Fruit fly (Drosophila melanogaster) whole organism, embryonic: ENCODE data around the gene dimm.

Source experiments
- Abd-B ChIP-seq: fragments of 200-800 bp; sonication (Bioruptor generic); optimal IDR thresholded peaks from 2 replicates; lab custom pipeline; 2018; ENCODE audit warnings: missing biosample characterization, mild to moderate bottlenecking, missing genetic modification characterization, moderate library complexity
- Atf-2 ChIP-seq: fragments of 200-800 bp; sonication (Bioruptor generic); optimal IDR thresholded peaks from 2 replicates; lab custom pipeline; 2016; ENCODE audit warnings: missing biosample characterization, missing genetic modification characterization
- CG10209 ChIP-seq: fragments of 200-800 bp; sonication (Bioruptor generic); optimal IDR thresholded peaks from 3 replicates; lab custom pipeline; 2017; ENCODE audit warnings: missing biosample characterization, mild to moderate bottlenecking, missing genetic modification characterization, missing genetic modification reagents
- CG10959 ChIP-seq: fragments of 200-800 bp; sonication (Bioruptor generic); IDR thresholded peaks from 2 replicates; pipeline ENCODE4 v1.3.6; 2022; ENCODE audit warnings: missing biosample characterization, missing genetic modification characterization
- CG11560 ChIP-seq: fragments of 200-800 bp; sonication (Bioruptor generic); IDR thresholded peaks from 3 replicates; pipeline ENCODE4 v1.3.6; 2022; ENCODE audit warnings: missing biosample characterization, missing genetic modification characterization
- CG12391 ChIP-seq: fragments of 200-800 bp; sonication (Bioruptor generic); optimal IDR thresholded peaks from 3 replicates; lab custom pipeline; 2018; ENCODE audit warnings: missing biosample characterization, mild to moderate bottlenecking, missing genetic modification characterization, moderate library complexity
- CG15514 ChIP-seq: fragments of 200-800 bp; sonication (Bioruptor generic); optimal IDR thresholded peaks from 3 replicates; lab custom pipeline; 2017; ENCODE audit warnings: missing biosample characterization, missing genetic modification characterization, mild to moderate bottlenecking, moderate library complexity, missing genetic modification reagents
- CG16779 ChIP-seq: fragments of 200-800 bp; sonication (Bioruptor generic); IDR thresholded peaks from 2 replicates; pipeline ENCODE4 v1.3.6; 2022; ENCODE audit warnings: missing biosample characterization, missing genetic modification characterization
- CG16863 ChIP-seq: fragments of 200-800 bp; sonication (Bioruptor generic); optimal IDR thresholded peaks from 3 replicates; lab custom pipeline; 2016; ENCODE audit warnings: missing biosample characterization, missing genetic modification characterization
- CG18599 ChIP-seq: fragments of 200-800 bp; sonication (Bioruptor generic); optimal IDR thresholded peaks from 3 replicates; lab custom pipeline; 2017; ENCODE audit warnings: missing biosample characterization, missing genetic modification characterization, mild to moderate bottlenecking, moderate library complexity, missing genetic modification reagents
- CG18764 ChIP-seq: fragments of 200-800 bp; sonication (Bioruptor generic); optimal IDR thresholded peaks from 3 replicates; lab custom pipeline; 2016; ENCODE audit warnings: missing biosample characterization, missing genetic modification characterization
- CG32767 ChIP-seq: fragments of 200-800 bp; sonication (Bioruptor generic); IDR thresholded peaks from 2 replicates; pipeline ENCODE4 v1.3.6; 2022; ENCODE audit warnings: missing biosample characterization, missing genetic modification characterization
- CG32772 ChIP-seq: fragments of 200-800 bp; sonication (Bioruptor generic); IDR thresholded peaks from 2 replicates; pipeline ENCODE4 v1.3.6; 2022; ENCODE audit warnings: missing biosample characterization, missing genetic modification characterization
- CG34376 ChIP-seq: fragments of 200-800 bp; sonication (Bioruptor generic); optimal IDR thresholded peaks from 2 replicates; lab custom pipeline; 2018; ENCODE audit warnings: missing biosample characterization, mild to moderate bottlenecking, missing genetic modification characterization
- CG6175 ChIP-seq: fragments of 200-800 bp; sonication (Bioruptor generic); IDR thresholded peaks from 3 replicates; pipeline ENCODE4 v1.3.6; 2022; ENCODE audit warnings: missing biosample characterization, missing genetic modification characterization
- CG6813 ChIP-seq: fragments of 200-800 bp; sonication (Bioruptor generic); optimal IDR thresholded peaks from 2 replicates; lab custom pipeline; 2017; ENCODE audit warnings: missing biosample characterization, missing genetic modification characterization, mild to moderate bottlenecking, moderate library complexity, missing genetic modification reagents
- CG7556 ChIP-seq: fragments of 200-800 bp; sonication (Bioruptor generic); optimal IDR thresholded peaks from 2 replicates; lab custom pipeline; 2017; ENCODE audit warnings: missing biosample characterization, mild to moderate bottlenecking, missing genetic modification characterization
- CG9609 ChIP-seq: fragments of 200-800 bp; sonication (Bioruptor generic); optimal IDR thresholded peaks from 3 replicates; lab custom pipeline; 2016; ENCODE audit warnings: missing biosample characterization, missing genetic modification characterization
- CG9932 ChIP-seq: fragments of 200-800 bp; sonication (Bioruptor generic); IDR thresholded peaks from 2 replicates; pipeline ENCODE4 v1.3.6; 2022; ENCODE audit warnings: missing biosample characterization, missing genetic modification characterization
- CkIIα-i1 ChIP-seq: fragments of 200-800 bp; sonication (Bioruptor generic); IDR thresholded peaks from 2 replicates; pipeline ENCODE4 v1.3.6; 2022; ENCODE audit warnings: missing biosample characterization, missing genetic modification characterization
- E2f1 ChIP-seq: fragments of 200-800 bp; sonication (Bioruptor generic); IDR thresholded peaks from 2 replicates; pipeline ENCODE4 v1.3.6; 2022; ENCODE audit warnings: missing biosample characterization, missing genetic modification characterization
- HLHmδ ChIP-seq: fragments of 200-800 bp; sonication (Bioruptor generic); optimal IDR thresholded peaks from 2 replicates; lab custom pipeline; 2018; ENCODE audit warnings: missing biosample characterization, mild to moderate bottlenecking, missing genetic modification characterization, moderate library complexity
- HmgD ChIP-seq: fragments of 200-800 bp; sonication (Bioruptor generic); optimal IDR thresholded peaks from 3 replicates; lab custom pipeline; 2016; ENCODE audit warnings: missing biosample characterization, missing genetic modification characterization
- HmgZ ChIP-seq: fragments of 200-800 bp; sonication (Bioruptor generic); optimal IDR thresholded peaks from 2 replicates; lab custom pipeline; 2018; ENCODE audit warnings: missing biosample characterization, mild to moderate bottlenecking, missing genetic modification characterization
- MTF-1 ChIP-seq: fragments of 200-800 bp; sonication (Bioruptor generic); optimal IDR thresholded peaks from 2 replicates; lab custom pipeline; 2018; ENCODE audit warnings: missing biosample characterization, mild to moderate bottlenecking, missing genetic modification characterization, borderline replicate concordance
- PHDP ChIP-seq: fragments of 200-800 bp; sonication (Bioruptor generic); optimal IDR thresholded peaks from 3 replicates; lab custom pipeline; 2018; ENCODE audit warnings: missing biosample characterization, mild to moderate bottlenecking, missing genetic modification characterization, moderate library complexity
- Ravus ChIP-seq: fragments of 200-800 bp; sonication (Bioruptor generic); IDR thresholded peaks from 2 replicates; pipeline ENCODE4 v1.3.6; 2022; ENCODE audit warnings: missing biosample characterization, missing genetic modification characterization
- TFAM ChIP-seq: fragments of 200-800 bp; sonication (Bioruptor generic); optimal IDR thresholded peaks from 2 replicates; lab custom pipeline; 2017; ENCODE audit warnings: missing biosample characterization, missing genetic modification characterization, inconsistent platforms
- YL-1 ChIP-seq: fragments of 200-800 bp; sonication (Bioruptor generic); optimal IDR thresholded peaks from 3 replicates; lab custom pipeline; 2017; ENCODE audit warnings: missing biosample characterization, mild to moderate bottlenecking, missing genetic modification characterization
- bab2 ChIP-seq: fragments of 200-800 bp; sonication (Bioruptor generic); optimal IDR thresholded peaks from 2 replicates; lab custom pipeline; 2016; ENCODE audit warnings: missing biosample characterization, missing genetic modification characterization
- croc ChIP-seq: fragments of 200-800 bp; sonication (Bioruptor generic); conservative IDR thresholded peaks from 3 replicates; pipeline ENCODE4 v1.3.6; 2022; ENCODE audit warnings: missing biosample characterization, missing genetic modification characterization
- dimm ChIP-seq: fragments of 200-800 bp; sonication (Bioruptor generic); IDR thresholded peaks from 2 replicates; pipeline ENCODE4 v1.3.6; 2022; ENCODE audit warnings: missing biosample characterization, missing genetic modification characterization
- emc ChIP-seq: fragments of 200-800 bp; sonication (Bioruptor generic); optimal IDR thresholded peaks from 2 replicates; lab custom pipeline; 2016; ENCODE audit warnings: missing biosample characterization, missing genetic modification characterization
- grau ChIP-seq: fragments of 200-800 bp; optimal IDR thresholded peaks from 3 replicates; lab custom pipeline; 2019; ENCODE audit warnings: missing biosample characterization, mild to moderate bottlenecking, missing genetic modification characterization, moderate library complexity
- grn ChIP-seq: fragments of 200-800 bp; sonication (Bioruptor generic); optimal IDR thresholded peaks from 3 replicates; lab custom pipeline; 2017; ENCODE audit warnings: missing biosample characterization, missing genetic modification characterization
- gsb-n ChIP-seq: fragments of 200-800 bp; sonication (Bioruptor generic); optimal IDR thresholded peaks from 3 replicates; lab custom pipeline; 2018; ENCODE audit warnings: missing biosample characterization, mild to moderate bottlenecking, missing genetic modification characterization
- lmd ChIP-seq: fragments of 200-800 bp; sonication (Bioruptor generic); IDR thresholded peaks from 2 replicates; pipeline ENCODE4 v1.3.6; 2022; ENCODE audit warnings: missing biosample characterization, missing genetic modification characterization
- otp ChIP-seq: fragments of 200-800 bp; sonication (Bioruptor generic); IDR thresholded peaks from 3 replicates; pipeline ENCODE4, ENCODE4 v1.3.6; 2022; ENCODE audit warnings: missing biosample characterization, missing genetic modification characterization
- prd ChIP-seq, 3 experiments: fragments of >200 bp in 2 of 3; fragments of 200-800 bp in 1 of 3; sonication (Bioruptor generic) in 1 of 3; optimal IDR thresholded peaks in 2 of 3; IDR thresholded peaks in 1 of 3; 2 replicates in 2 of 3; 3 replicates in 1 of 3; pipeline versions ENCODE4 v1.3.6 to Lab custom; 2017 to 2022; ENCODE audit warnings: missing biosample characterization in 1 of 3, missing genetic modification characterization in 1 of 3
- scrt ChIP-seq: fragments of 200-800 bp; sonication (Bioruptor generic); optimal IDR thresholded peaks from 2 replicates; lab custom pipeline; 2018; ENCODE audit warnings: missing biosample characterization, mild to moderate bottlenecking, missing genetic modification characterization, moderate library complexity
- sens ChIP-seq: fragments of 200-800 bp; sonication (Bioruptor generic); peaks from one replicate; lab custom pipeline; 2016; ENCODE audit warnings: missing biosample characterization, missing genetic modification characterization
- seq ChIP-seq: fragments of 200-800 bp; sonication (Bioruptor generic); IDR thresholded peaks from 2 replicates; pipeline ENCODE4 v1.3.6; 2022; ENCODE audit warnings: missing biosample characterization, missing genetic modification characterization
- sisA ChIP-seq: fragments of 200-800 bp; sonication (Bioruptor generic); IDR thresholded peaks from 2 replicates; pipeline ENCODE4 v1.3.6; 2022; ENCODE audit warnings: missing biosample characterization, missing genetic modification characterization
- slp2 ChIP-seq: fragments of 200-800 bp; sonication (Bioruptor generic); optimal IDR thresholded peaks from 2 replicates; lab custom pipeline; 2016; ENCODE audit warnings: missing biosample characterization, missing genetic modification characterization
- sna ChIP-seq: fragments of 200-800 bp; sonication (Bioruptor generic); IDR thresholded peaks from 2 replicates; pipeline ENCODE4 v1.3.6; 2022; ENCODE audit warnings: missing biosample characterization, missing genetic modification characterization; ENCODE audit not compliant: partially characterized antibody
- stc ChIP-seq: fragments of 200-800 bp; sonication (Bioruptor generic); IDR thresholded peaks from 2 replicates; pipeline ENCODE4 v1.3.6; 2022; ENCODE audit warnings: missing biosample characterization, missing genetic modification characterization
- tio ChIP-seq: fragments of 200-800 bp; sonication (Bioruptor generic); optimal IDR thresholded peaks from 2 replicates; lab custom pipeline; 2017; ENCODE audit warnings: missing biosample characterization, missing genetic modification characterization, inconsistent platforms
- tna ChIP-seq: fragments of 200-800 bp; sonication (Bioruptor generic); IDR thresholded peaks from 2 replicates; pipeline ENCODE4 v1.3.6; 2022; ENCODE audit warnings: missing biosample characterization, missing genetic modification characterization; ENCODE audit not compliant: partially characterized antibody
- toy ChIP-seq: fragments of 200-800 bp; sonication (Bioruptor generic); IDR thresholded peaks from 2 replicates; pipeline ENCODE4 v1.3.6; 2022; ENCODE audit warnings: missing biosample characterization, missing genetic modification characterization
- unpg ChIP-seq: fragments of 200-800 bp; sonication (Bioruptor generic); optimal IDR thresholded peaks from 3 replicates; lab custom pipeline; 2018; ENCODE audit warnings: missing biosample characterization, mild to moderate bottlenecking, missing genetic modification characterization, moderate library complexity
- z ChIP-seq: fragments of 200-800 bp; sonication (Bioruptor generic); IDR thresholded peaks from 3 replicates; pipeline ENCODE4 v1.3.6; 2022; ENCODE audit warnings: missing biosample characterization, missing genetic modification characterization
- zen ChIP-seq: fragments of 200-800 bp; sonication (Bioruptor generic); optimal IDR thresholded peaks from 3 replicates; lab custom pipeline; 2018; ENCODE audit warnings: missing biosample characterization, mild to moderate bottlenecking, missing genetic modification characterization, moderate library complexity

dimm gene

DNA sequence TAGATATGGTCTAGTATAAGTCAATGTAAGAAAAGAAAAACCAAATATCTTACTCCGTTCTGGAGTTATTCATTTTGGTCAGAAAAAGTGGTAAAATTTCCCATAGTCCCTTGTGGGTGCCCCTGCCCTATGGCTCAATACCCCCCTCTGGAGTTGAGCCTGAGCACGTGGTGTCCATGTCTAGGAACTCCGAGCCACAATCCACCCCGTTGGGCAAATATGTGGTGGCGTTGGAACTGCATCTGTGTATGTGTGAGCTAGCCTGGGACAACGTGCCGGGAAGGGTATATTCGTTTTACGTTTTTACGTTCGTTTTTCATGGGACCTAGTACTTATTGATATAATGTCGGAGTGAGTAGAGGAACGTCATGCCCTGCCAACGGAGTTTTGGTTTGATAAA lies 733 bp upstream of the dimm start (continued):
- no peak for TF ChIP-seq CG34376 (GFP tag; lab: Kevin White, UChicago)
- TF ChIP-seq CG11560 (tag; lab: Robert Waterston, UW): no peak
- no peak for TF ChIP-seq CG32772 (GFP tag; lab: Robert Waterston, UW)
- no peak for TF ChIP-seq CkIIα-i1
- peak; percentile 85 for TF ChIP-seq z (GFP tag; lab: Robert Waterston, UW)
- no peak for TF ChIP-seq CG15514
- no peak for TF ChIP-seq lmd (GFP tag; lab: Robert Waterston, UW)
- no peak for TF ChIP-seq scrt (GFP tag; lab: Kevin White, UChicago)
- TF ChIP-seq HmgD (GFP tag; lab: Kevin White, UChicago): no peak
- TF ChIP-seq CG32767 (GFP tag; lab: Robert Waterston, UW): no peak
- TF ChIP-seq Ravus (GFP tag; lab: Robert Waterston, UW): no peak
- TF ChIP-seq grau (tag; lab: Kevin White, UChicago): no peak
- TF ChIP-seq Abd-B: no peak
- TF ChIP-seq TFAM: no peak
- TF ChIP-seq toy: no peak
- no peak for TF ChIP-seq seq (GFP tag; lab: Robert Waterston, UW)
- no peak for TF ChIP-seq otp (GFP tag; lab: Robert Waterston, UW)
- TF ChIP-seq emc (GFP tag; lab: Kevin White, UChicago): no peak
- no peak for TF ChIP-seq unpg (GFP tag; lab: Kevin White, UChicago)
- TF ChIP-seq CG9609: no peak
- TF ChIP-seq CG16863: no peak
- no peak for TF ChIP-seq CG6813
- no peak for TF ChIP-seq YL-1 (GFP tag; lab: Kevin White, UChicago)
- TF ChIP-seq Atf-2 (GFP tag; lab: Kevin White, UChicago): no peak
- TF ChIP-seq dimm (GFP tag; lab: Robert Waterston, UW): no peak
- TF ChIP-seq sens (GFP tag; lab: Kevin White, UChicago): no peak
- no peak for TF ChIP-seq E2f1
- no peak for TF ChIP-seq bab2 (GFP tag; lab: Kevin White, UChicago)
- no peak for TF ChIP-seq tio (GFP tag; lab: Kevin White, UChicago)
- TF ChIP-seq prd (optimal IDR thresholded peaks at IDR 0.05; lab: Kevin White, UChicago): no peak
- no peak for TF ChIP-seq prd (GFP tag; IDR thresholded peaks at IDR 0.05; lab: Robert Waterston, UW)
- TF ChIP-seq croc (GFP tag; lab: Robert Waterston, UW): no peak
- no peak for TF ChIP-seq HLHmδ (GFP tag; lab: Kevin White, UChicago)
- TF ChIP-seq grn (GFP tag; lab: Kevin White, UChicago): no peak
- TF ChIP-seq CG18599 (GFP tag; lab: Kevin White, UChicago): peak; percentile 13
- TF ChIP-seq sisA: no peak; the same call in 1 of the 2 replicates
- TF ChIP-seq MTF-1 (GFP tag; lab: Kevin White, UChicago): no peak
- no peak for TF ChIP-seq CG7556 (GFP tag; lab: Kevin White, UChicago)
- no peak for TF ChIP-seq CG16779
- no peak for TF ChIP-seq PHDP (tag; lab: Kevin White, UChicago)
- TF ChIP-seq CG10959: no peak
- TF ChIP-seq slp2 (GFP tag; lab: Kevin White, UChicago): no peak
- no peak for TF ChIP-seq CG9932 (GFP tag; lab: Robert Waterston, UW)
- no peak for TF ChIP-seq CG10209
- no peak for TF ChIP-seq stc (GFP tag; lab: Robert Waterston, UW)
- TF ChIP-seq tna (GFP tag; lab: Robert Waterston, UW): no peak
- TF ChIP-seq CG6175 (GFP tag; lab: Robert Waterston, UW): no peak
- TF ChIP-seq zen (tag; lab: Kevin White, UChicago): no peak
- no peak for TF ChIP-seq HmgZ (tag; lab: Kevin White, UChicago)
- no peak for TF ChIP-seq CG12391
- no peak for TF ChIP-seq CG18764 (GFP tag; lab: Kevin White, UChicago)
- no peak for TF ChIP-seq gsb-n (tag; lab: Kevin White, UChicago)
- no peak for TF ChIP-seq sna (GFP tag; lab: Robert Waterston, UW)
